Worm (Caenorhabditis elegans) whole organism, L4 larva: ENCODE measurements around the gene Y24D9A.6.

Source experiments
- D1046.2 ChIP-seq: fragments of 200-800 bp; sonication (Bioruptor generic); IDR thresholded peaks from 2 replicates; pipeline ENCODE4 v1.3.6; 2022; ENCODE audit warnings: missing genetic modification characterization, missing compliant biosample characterization
- F10B5.3 ChIP-seq: sonication (generic microtip); optimal IDR thresholded peaks from 2 replicates; lab custom pipeline; 2016; ENCODE audit warnings: mild to moderate bottlenecking, missing genetic modification characterization, missing compliant biosample characterization
- F49E8.2 ChIP-seq: sonication (generic microtip); optimal IDR thresholded peaks from 2 replicates; lab custom pipeline; 2016; ENCODE audit warnings: missing compliant biosample characterization, mild to moderate bottlenecking, missing genetic modification characterization, borderline replicate concordance
- T26A8.4 ChIP-seq: fragments of 200-800 bp; sonication (Bioruptor generic); IDR thresholded peaks from 2 replicates; pipeline ENCODE4 v1.3.6; 2022; ENCODE audit warnings: missing genetic modification characterization, missing compliant biosample characterization
- Y5F2A.4 ChIP-seq: fragments of 200-800 bp; sonication (Bioruptor generic); optimal IDR thresholded peaks from 2 replicates; lab custom pipeline; 2018; ENCODE audit warnings: mild to moderate bottlenecking, missing genetic modification characterization, missing compliant biosample characterization
- Y75B8A.6 ChIP-seq: fragments of 200-800 bp; sonication (Bioruptor generic); IDR thresholded peaks from 2 replicates; pipeline ENCODE4 v1.3.6; 2022; ENCODE audit warnings: missing genetic modification reagents, missing genetic modification characterization, missing compliant biosample characterization
- ZK546.5 ChIP-seq, 2 experiments: sonication (generic microtip); optimal IDR thresholded peaks; 2 replicates each; lab custom pipeline; 2017; ENCODE audit warnings: missing biosample characterization in 2 of 2, missing genetic modification characterization in 2 of 2
- aha-1 ChIP-seq: fragments of 150-350 bp; peaks from one replicate; lab custom pipeline; 2014; ENCODE audit warnings: missing biosample characterization, missing genetic modification characterization
- arid-1 ChIP-seq: fragments of 200-800 bp; sonication (Bioruptor generic); conservative IDR thresholded peaks from 2 replicates; pipeline ENCODE4 v1.3.6; 2022; ENCODE audit warnings: missing genetic modification reagents, missing genetic modification characterization, missing compliant biosample characterization
- ceh-28 ChIP-seq: fragments of 150-350 bp; optimal IDR thresholded peaks from 2 replicates; lab custom pipeline; 2014; ENCODE audit warnings: missing biosample characterization, missing genetic modification reagents, missing genetic modification characterization
- daf-16 ChIP-seq, 3 experiments: sonication (generic microtip); optimal IDR thresholded peaks; 2 replicates each; lab custom pipeline; 2016 to 2017; ENCODE audit warnings: missing genetic modification characterization in 3 of 3, missing genetic modification reagents in 3 of 3, mild to moderate bottlenecking in 2 of 3, missing compliant biosample characterization in 2 of 3, missing biosample characterization in 1 of 3, moderate library complexity in 1 of 3
- dmd-8 ChIP-seq: fragments of 200-800 bp; sonication (Bioruptor generic); IDR thresholded peaks from 2 replicates; pipeline ENCODE4 v1.3.6; 2022; ENCODE audit warnings: missing genetic modification characterization, missing compliant biosample characterization
- dve-1 ChIP-seq: sonication (generic microtip); optimal IDR thresholded peaks from 2 replicates; lab custom pipeline; 2017; ENCODE audit warnings: antibody characterized with exemption, mild to moderate bottlenecking, missing genetic modification characterization, missing compliant biosample characterization; ENCODE audit not compliant: insufficient read depth
- egl-27 ChIP-seq: sonication (generic microtip); optimal IDR thresholded peaks from 3 replicates; lab custom pipeline; 2017; ENCODE audit warnings: missing biosample characterization, missing genetic modification reagents, missing genetic modification characterization
- gei-8 ChIP-seq: fragments of 200-800 bp; sonication (Bioruptor generic); optimal IDR thresholded peaks from 2 replicates; lab custom pipeline; 2018; ENCODE audit warnings: mild to moderate bottlenecking, missing genetic modification characterization, missing compliant biosample characterization
- hif-1 ChIP-seq, 2 experiments: sonication (generic microtip); optimal IDR thresholded peaks; 2 replicates each; lab custom pipeline; 2016 to 2017; ENCODE audit warnings: missing compliant biosample characterization in 2 of 2, missing genetic modification characterization in 2 of 2, missing genetic modification reagents in 2 of 2, missing genotype in 2 of 2, mild to moderate bottlenecking in 1 of 2
- hlh-11 ChIP-seq: fragments of 200-800 bp; sonication (Bioruptor generic); optimal IDR thresholded peaks from 2 replicates; lab custom pipeline; 2018; ENCODE audit warnings: mild to moderate bottlenecking, missing genetic modification characterization, missing compliant biosample characterization
- hlh-30 ChIP-seq: sonication (generic microtip); optimal IDR thresholded peaks from 2 replicates; lab custom pipeline; 2017; ENCODE audit warnings: antibody characterized with exemption, mild to moderate bottlenecking, missing genetic modification characterization, missing compliant biosample characterization; ENCODE audit not compliant: insufficient read depth
- lin-1 ChIP-seq: fragments of 200-800 bp; sonication (Bioruptor generic); IDR thresholded peaks from 2 replicates; pipeline ENCODE4 v1.3.6; 2022; ENCODE audit warnings: missing genetic modification reagents, missing genetic modification characterization, missing compliant biosample characterization
- lin-15B ChIP-seq: fragments of 150-350 bp; sonication (generic microtip); optimal IDR thresholded peaks from 3 replicates; lab custom pipeline; 2014; ENCODE audit warnings: missing biosample characterization, missing genetic modification characterization
- lin-38 ChIP-seq: fragments of 200-800 bp; sonication (Bioruptor generic); IDR thresholded peaks from 2 replicates; pipeline ENCODE4 v1.3.6; 2022; ENCODE audit warnings: missing genetic modification reagents, missing genetic modification characterization, missing compliant biosample characterization
- lsy-2 ChIP-seq, 2 experiments: fragments of 150-350 bp in 1 of 2; sonication (generic microtip) in 1 of 2; optimal IDR thresholded peaks; 2 replicates each; lab custom pipeline; 2014 to 2017; ENCODE audit warnings: missing biosample characterization in 2 of 2, missing genetic modification characterization in 2 of 2
- mdt-29 ChIP-seq: fragments of 200-800 bp; sonication (Bioruptor generic); IDR thresholded peaks from 2 replicates; pipeline ENCODE4 v1.3.6; 2022; ENCODE audit warnings: missing genetic modification reagents, missing genetic modification characterization, missing compliant biosample characterization
- mep-1 ChIP-seq: fragments of 150-350 bp; sonication (generic microtip); optimal IDR thresholded peaks from 3 replicates; lab custom pipeline; 2014; ENCODE audit warnings: missing biosample characterization, missing genetic modification characterization
- mes-2 ChIP-seq: sonication (generic microtip); optimal IDR thresholded peaks from 2 replicates; lab custom pipeline; 2016; ENCODE audit warnings: missing genotype, mild to moderate bottlenecking, missing genetic modification characterization, missing compliant biosample characterization; ENCODE audit not compliant: poor library complexity, severe bottlenecking
- nhr-10 ChIP-seq: fragments of 150-350 bp; optimal IDR thresholded peaks from 2 replicates; lab custom pipeline; 2014; ENCODE audit warnings: missing biosample characterization, missing genetic modification characterization
- nhr-102 ChIP-seq: sonication (generic microtip); optimal IDR thresholded peaks from 2 replicates; lab custom pipeline; 2016; ENCODE audit warnings: mild to moderate bottlenecking, missing genetic modification characterization, moderate library complexity, missing compliant biosample characterization
- nhr-111 ChIP-seq: fragments of 200-800 bp; sonication (Bioruptor generic); optimal IDR thresholded peaks from 2 replicates; lab custom pipeline; 2018; ENCODE audit warnings: mild to moderate bottlenecking, missing genetic modification characterization, missing compliant biosample characterization
- nhr-28 ChIP-seq: fragments of 150-350 bp; optimal IDR thresholded peaks from 2 replicates; lab custom pipeline; 2014; ENCODE audit warnings: missing biosample characterization, missing genetic modification characterization
- nhr-41 ChIP-seq: fragments of 200-800 bp; sonication (Bioruptor generic); IDR thresholded peaks from 2 replicates; pipeline ENCODE4 v1.3.6; 2022; ENCODE audit warnings: missing genetic modification reagents, missing genetic modification characterization, missing compliant biosample characterization
- nhr-48 ChIP-seq: sonication (generic microtip); optimal IDR thresholded peaks from 2 replicates; lab custom pipeline; 2016; ENCODE audit warnings: mild to moderate bottlenecking, missing genetic modification characterization, missing compliant biosample characterization
- nhr-77 ChIP-seq: fragments of 150-350 bp; optimal IDR thresholded peaks from 2 replicates; lab custom pipeline; 2014; ENCODE audit warnings: missing biosample characterization, missing genetic modification characterization
- pha-4 ChIP-seq, 2 experiments: fragments of 150-350 bp in 1 of 2; fragments of 200-800 bp in 1 of 2; sonication (Bioruptor generic) in 1 of 2; IDR thresholded peaks in 1 of 2; optimal IDR thresholded peaks in 1 of 2; 2 replicates each; pipeline versions ENCODE4 v1.3.6 to Lab custom; 2014 to 2022; ENCODE audit warnings: missing genetic modification characterization in 2 of 2, missing genetic modification reagents in 2 of 2, missing biosample characterization in 1 of 2, missing compliant biosample characterization in 1 of 2
- php-3 ChIP-seq: fragments of 200-800 bp; sonication (Bioruptor generic); IDR thresholded peaks from 2 replicates; pipeline ENCODE4 v1.3.6; 2022; ENCODE audit warnings: missing genetic modification reagents, missing genetic modification characterization, missing compliant biosample characterization
- pqm-1 ChIP-seq: sonication (generic microtip); optimal IDR thresholded peaks from 2 replicates; lab custom pipeline; 2017; ENCODE audit warnings: missing biosample characterization, missing genetic modification characterization
- rbr-2 ChIP-seq: sonication (generic microtip); optimal IDR thresholded peaks from 2 replicates; lab custom pipeline; 2016; ENCODE audit warnings: missing genotype, missing genetic modification characterization, missing compliant biosample characterization
- snpc-4 ChIP-seq: fragments of 150-350 bp; optimal IDR thresholded peaks from 2 replicates; lab custom pipeline; 2014; ENCODE audit warnings: missing biosample characterization, missing genetic modification characterization
- spr-1 ChIP-seq: sonication (generic microtip); optimal IDR thresholded peaks from 2 replicates; lab custom pipeline; 2016; ENCODE audit warnings: mild to moderate bottlenecking, missing genetic modification characterization, missing compliant biosample characterization
- spr-3 ChIP-seq: fragments of 200-800 bp; sonication (Bioruptor generic); optimal IDR thresholded peaks from 2 replicates; lab custom pipeline; 2018; ENCODE audit warnings: mild to moderate bottlenecking, missing genetic modification characterization, missing compliant biosample characterization
- tra-1 ChIP-seq: fragments of 200-800 bp; sonication (Bioruptor generic); IDR thresholded peaks from 2 replicates; pipeline ENCODE4 v1.3.6; 2022; ENCODE audit warnings: missing genetic modification reagents, missing genetic modification characterization, missing compliant biosample characterization
- unc-130 ChIP-seq: sonication (generic microtip); optimal IDR thresholded peaks from 2 replicates; lab custom pipeline; 2016; ENCODE audit warnings: missing genetic modification reagents, missing genetic modification characterization, missing compliant biosample characterization
- vab-7 ChIP-seq: fragments of 200-800 bp; sonication (Bioruptor generic); IDR thresholded peaks from 2 replicates; pipeline ENCODE4 v1.3.6; 2022; ENCODE audit warnings: missing genetic modification reagents, missing genetic modification characterization, missing compliant biosample characterization
- zfp-2 ChIP-seq: sonication (generic microtip); optimal IDR thresholded peaks from 2 replicates; lab custom pipeline; 2016; ENCODE audit warnings: mild to moderate bottlenecking, missing genetic modification characterization, missing compliant biosample characterization
- zip-2 ChIP-seq: fragments of 150-350 bp; optimal IDR thresholded peaks from 2 replicates; lab custom pipeline; 2014; ENCODE audit warnings: missing biosample characterization, missing genetic modification characterization
- ztf-7 ChIP-seq: fragments of 150-350 bp; optimal IDR thresholded peaks from 2 replicates; lab custom pipeline; 2014; ENCODE audit warnings: missing biosample characterization, missing genetic modification characterization

The Y24D9A.6 gene

ce11 chrIV:4400350-4401326 lies at the start of gene Y24D9A.6 (continued):
- TF ChIP-seq pha-4 (GFP tag; IDR thresholded peaks at IDR 0.05; lab: Robert Waterston, UW) (peak; percentile 28; the same call in 1 of the 2 replicates), pha-4 (tag; optimal IDR thresholded peaks at IDR 0.05; lab: Kevin White, UChicago) (no peak)

ce11 chrIV:4449843-4450242 lies 49.6 kb upstream of the Y24D9A.6 start:
- TF ChIP-seq hlh-11 (tag; lab: Kevin White, UChicago) (peak; percentile 68), nhr-77 (tag; lab: Kevin White, UChicago) (peak; percentile 77), gei-8 (GFP tag; lab: Kevin White, UChicago) (peak; percentile 30), dmd-8 (GFP tag; lab: Robert Waterston, UW) (no peak), zip-2 (tag; lab: Kevin White, UChicago) (no peak), hlh-30 (tag; lab: Kevin White, UChicago) (no peak), lin-1 (GFP tag; lab: Robert Waterston, UW) (no peak; the same call in 1 of the 2 replicates), unc-130 (GFP tag; lab: Kevin White, UChicago) (peak; percentile 23), daf-16 (GFP tag; optimal IDR thresholded peaks at IDR 0.05; lab: Kevin White, UChicago) (peak in 1 of 2 experiments; percentile 53), daf-16 (tag; optimal IDR thresholded peaks at IDR 0.05; lab: Kevin White, UChicago) (peak; percentile 64), Y5F2A.4 (GFP tag; lab: Kevin White, UChicago) (no peak), zfp-2 (tag; lab: Kevin White, UChicago) (peak; percentile 22), php-3 (GFP tag; lab: Robert Waterston, UW) (0 out of 2 replicates have a peak, but pooled peaks have one; percentile 20), pqm-1 (tag; lab: Kevin White, UChicago) (peak; percentile 53), F10B5.3 (tag; lab: Kevin White, UChicago) (no peak), ceh-28 (tag; lab: Kevin White, UChicago) (no peak), mes-2 (peak; percentile 45), nhr-102 (tag; lab: Kevin White, UChicago) (peak; percentile 47), F49E8.2 (tag; lab: Kevin White, UChicago) (peak; percentile 19), D1046.2 (GFP tag; lab: Robert Waterston, UW) (0 out of 2 replicates have a peak, but pooled peaks have one; percentile 6), spr-3 (GFP tag; lab: Kevin White, UChicago) (no peak), arid-1 (no peak), aha-1 (peak; percentile 25), nhr-48 (tag; lab: Kevin White, UChicago) (peak; percentile 3), lsy-2 (tag; optimal IDR thresholded peaks at IDR 0.05; lab: Kevin White, UChicago) (peak in 1 of 2 experiments; percentile 17), nhr-10 (tag; lab: Kevin White, UChicago) (no peak), T26A8.4 (GFP tag; lab: Robert Waterston, UW) (peak; percentile 53), tra-1 (0 out of 2 replicates have a peak, but pooled peaks have one; percentile 22), nhr-41 (peak; percentile 75), egl-27 (tag; lab: Kevin White, UChicago) (no peak), vab-7 (no peak), mep-1 (tag; lab: Kevin White, UChicago) (peak; percentile 30), mdt-29 (GFP tag; lab: Robert Waterston, UW) (no peak), spr-1 (peak; percentile 31), nhr-28 (tag; lab: Kevin White, UChicago) (peak; percentile 49), lin-38 (GFP tag; lab: Robert Waterston, UW) (peak; percentile 62), lin-15B (tag; lab: Kevin White, UChicago) (no peak), ZK546.5 (tag; optimal IDR thresholded peaks at IDR 0.05; lab: Kevin White, UChicago) (no peak), hif-1 (tag; optimal IDR thresholded peaks at IDR 0.05; lab: Kevin White, UChicago) (no peak), snpc-4 (tag; lab: Kevin White, UChicago) (no peak), dve-1 (tag; lab: Kevin White, UChicago) (peak; percentile 61), rbr-2 (tag; lab: Kevin White, UChicago) (no peak), Y75B8A.6 (0 out of 2 replicates have a peak, but pooled peaks have one; percentile 55), ztf-7 (no peak), nhr-111 (GFP tag; lab: Kevin White, UChicago) (no peak)
